Fruit fly (Drosophila melanogaster): ENCODE data around the gene CG33700.

Gene CG33700

dm6 chr3L:9466595-9466994 is 58.7 kb downstream of the CG33700 start (continued):
- TF ChIP-seq CG11695 (GFP tag; IDR thresholded peaks at IDR 0.05): no peak
- no peak for TF ChIP-seq NFAT (GFP tag; IDR thresholded peaks at IDR 0.05)
- TF ChIP-seq Max (GFP tag; optimal IDR thresholded peaks at IDR 0.05): no peak
- TF ChIP-seq CG8944 (GFP tag; optimal IDR thresholded peaks at IDR 0.05): no peak
- TF ChIP-seq gce (GFP tag; IDR thresholded peaks at IDR 0.05): no peak
- TF ChIP-seq CG7372 (GFP tag; IDR thresholded peaks at IDR 0.05): no peak
- TF ChIP-seq CG17829 (tag; optimal IDR thresholded peaks at IDR 0.05): no peak
- no peak for TF ChIP-seq Xrp1 (GFP tag; IDR thresholded peaks at IDR 0.05)
- no peak for TF ChIP-seq CG3065 (GFP tag; optimal IDR thresholded peaks at IDR 0.05)
- TF ChIP-seq pum (GFP tag; optimal IDR thresholded peaks at IDR 0.05): no peak
- peak; percentile 39 for TF ChIP-seq phol (tag; optimal IDR thresholded peaks at IDR 0.05)
- TF ChIP-seq fd102C (GFP tag; optimal IDR thresholded peaks at IDR 0.05): no peak
- no peak for TF ChIP-seq ssp (GFP tag; IDR thresholded peaks at IDR 0.05)
- peak; percentile 19 for TF ChIP-seq Dek (tag; optimal IDR thresholded peaks at IDR 0.05)
- TF ChIP-seq Ets97D (GFP tag; optimal IDR thresholded peaks at IDR 0.05): no peak
- TF ChIP-seq stc (GFP tag; IDR thresholded peaks at IDR 0.05): no peak
- TF ChIP-seq CG12744 (GFP tag; optimal IDR thresholded peaks at IDR 0.05): no peak
- TF ChIP-seq sc (optimal IDR thresholded peaks at IDR 0.05): no peak
- no peak for TF ChIP-seq sc (GFP tag; optimal IDR thresholded peaks at IDR 0.05)
- peak; percentile 11 for TF ChIP-seq Xbp1 (GFP tag; optimal IDR thresholded peaks at IDR 0.05)
- TF ChIP-seq ERR (GFP tag; optimal IDR thresholded peaks at IDR 0.05): no peak
- no peak for TF ChIP-seq CG18476 (GFP tag; optimal IDR thresholded peaks at IDR 0.05)
- TF ChIP-seq trem (tag; optimal IDR thresholded peaks at IDR 0.05): no peak
- no peak for TF ChIP-seq ems (GFP tag; optimal IDR thresholded peaks at IDR 0.05)
- no peak for TF ChIP-seq zfh1 (GFP tag; IDR thresholded peaks at IDR 0.05)
- no peak for TF ChIP-seq nom (GFP tag; optimal IDR thresholded peaks at IDR 0.05)
- no peak for TF ChIP-seq caup (GFP tag; optimal IDR thresholded peaks at IDR 0.05; ENCODE audit: severe bottlenecking)
- no peak for TF ChIP-seq CG2129 (GFP tag; IDR thresholded peaks at IDR 0.05; ENCODE audit: partially characterized antibody)
- TF ChIP-seq CG31441 (GFP tag; IDR thresholded peaks at IDR 0.05): peak; percentile 51; the same call in 1 of the 2 replicates
- TF ChIP-seq Doc3 (GFP tag; IDR thresholded peaks at IDR 0.05; ENCODE audit: partially characterized antibody): no peak
- no peak for TF ChIP-seq CG13894 (tag; optimal IDR thresholded peaks at IDR 0.05)
- TF ChIP-seq Side (GFP tag; optimal IDR thresholded peaks at IDR 0.05): no peak
- TF ChIP-seq CG18764 (GFP tag; optimal IDR thresholded peaks at IDR 0.05): no peak
- peak; percentile 40 for TF ChIP-seq CG10543 (GFP tag; optimal IDR thresholded peaks at IDR 0.05)
- TF ChIP-seq HLHmδ (GFP tag; optimal IDR thresholded peaks at IDR 0.05): no peak
- peak; percentile 60 for TF ChIP-seq dmrt99B (tag; optimal IDR thresholded peaks at IDR 0.05)
- TF ChIP-seq Optix (GFP tag; IDR thresholded peaks at IDR 0.05): no peak
- TF ChIP-seq CG7839 (tag; optimal IDR thresholded peaks at IDR 0.05): peak; percentile 57
- no peak for TF ChIP-seq Elba2 (GFP tag; optimal IDR thresholded peaks at IDR 0.05)
- no peak for TF ChIP-seq CG3726 (GFP tag; IDR thresholded peaks at IDR 0.05)
- peak; percentile 12 for TF ChIP-seq CG4424 (GFP tag; optimal IDR thresholded peaks at IDR 0.05)
- TF ChIP-seq Ada2b (GFP tag; IDR thresholded peaks at IDR 0.05): no peak
- TF ChIP-seq zfh2 (GFP tag; optimal IDR thresholded peaks at IDR 0.05): no peak
- peak; percentile 25 for TF ChIP-seq pho (GFP tag; optimal IDR thresholded peaks at IDR 0.05)
- no peak for TF ChIP-seq CG18011 (GFP tag; optimal IDR thresholded peaks at IDR 0.05)
- TF ChIP-seq CG3407 (GFP tag; optimal IDR thresholded peaks at IDR 0.05): no peak
- peak; percentile 75 for TF ChIP-seq CG2678 (tag; optimal IDR thresholded peaks at IDR 0.05)
- no peak for TF ChIP-seq CG17186 (GFP tag; optimal IDR thresholded peaks at IDR 0.05)
- peak; percentile 74 for TF ChIP-seq CG7556 (GFP tag; optimal IDR thresholded peaks at IDR 0.05)
- TF ChIP-seq mld (GFP tag; IDR thresholded peaks at IDR 0.05; ENCODE audit: partially characterized antibody): no peak
- no peak for TF ChIP-seq pan (optimal IDR thresholded peaks at IDR 0.05)
- no peak for TF ChIP-seq pan (GFP tag; optimal IDR thresholded peaks at IDR 0.05 in 1 of 2, IDR thresholded peaks at IDR 0.05 in 1 of 2)

Data from whole organism, embryonic.